Worm (Caenorhabditis elegans) whole organism, young adult: ENCODE results near the gene D1086.12.

Experiments
- Y79H2A.3 ChIP-seq: fragments of 200-800 bp; sonication (Bioruptor generic); conservative IDR thresholded peaks from 2 replicates; pipeline ENCODE4 v1.3.6; 2022; ENCODE audit warnings: missing genetic modification reagents, missing genetic modification characterization, missing compliant biosample characterization
- attf-3 ChIP-seq: fragments of 200-800 bp; sonication (Bioruptor generic); conservative IDR thresholded peaks from 2 replicates; pipeline ENCODE4 v1.3.6; 2022; ENCODE audit warnings: missing genetic modification reagents, missing genetic modification characterization, missing compliant biosample characterization
- hmg-1.2 ChIP-seq: fragments of 200-800 bp; sonication (Bioruptor generic); IDR thresholded peaks from 2 replicates; pipeline ENCODE4 v1.3.6; 2022; ENCODE audit warnings: missing genetic modification reagents, missing genetic modification characterization, missing compliant biosample characterization
- lsl-1 ChIP-seq: fragments of 200-800 bp; sonication (Bioruptor generic); optimal IDR thresholded peaks from 2 replicates; lab custom pipeline; 2018; ENCODE audit warnings: mild to moderate bottlenecking, missing genetic modification characterization, moderate library complexity, missing compliant biosample characterization
- mcd-1 ChIP-seq: fragments of 200-800 bp; sonication (Bioruptor generic); IDR thresholded peaks from 2 replicates; pipeline ENCODE4 v1.3.6; 2022; ENCODE audit warnings: missing genetic modification reagents, missing genetic modification characterization, missing compliant biosample characterization
- nhr-90 ChIP-seq: sonication (generic microtip); optimal IDR thresholded peaks from 2 replicates; lab custom pipeline; 2016; ENCODE audit warnings: missing genotype, mild to moderate bottlenecking, missing genetic modification characterization, missing compliant biosample characterization
- rcor-1 ChIP-seq: fragments of 200-800 bp; sonication (Bioruptor generic); IDR thresholded peaks from 2 replicates; pipeline ENCODE4 v1.3.6; 2022; ENCODE audit warnings: missing genetic modification reagents, missing genetic modification characterization, missing compliant biosample characterization
- ztf-18 ChIP-seq: sonication (generic microtip); optimal IDR thresholded peaks from 2 replicates; lab custom pipeline; 2016; ENCODE audit warnings: missing genotype, mild to moderate bottlenecking, missing genetic modification characterization, missing compliant biosample characterization

- TF ChIP-seq attf-3 (GFP tag; lab: Robert Waterston, UW) (no peak), hmg-1.2 (GFP tag; lab: Robert Waterston, UW) (no peak), mcd-1 (no peak), Y79H2A.3 (GFP tag; lab: Robert Waterston, UW) (no peak), ztf-18 (tag; lab: Kevin White, UChicago) (no peak), nhr-90 (tag; lab: Kevin White, UChicago) (no peak), lsl-1 (GFP tag; lab: Kevin White, UChicago) (no peak), rcor-1 (GFP tag; lab: Robert Waterston, UW) (no peak)
These were observed 22.2 kb downstream of the D1086.12 start for ce11 chrV:14123176-14123575.
